Fruit fly (Drosophila melanogaster): ENCODE results near the gene Cyp4d21.

The Cyp4d21 gene

DNA sequence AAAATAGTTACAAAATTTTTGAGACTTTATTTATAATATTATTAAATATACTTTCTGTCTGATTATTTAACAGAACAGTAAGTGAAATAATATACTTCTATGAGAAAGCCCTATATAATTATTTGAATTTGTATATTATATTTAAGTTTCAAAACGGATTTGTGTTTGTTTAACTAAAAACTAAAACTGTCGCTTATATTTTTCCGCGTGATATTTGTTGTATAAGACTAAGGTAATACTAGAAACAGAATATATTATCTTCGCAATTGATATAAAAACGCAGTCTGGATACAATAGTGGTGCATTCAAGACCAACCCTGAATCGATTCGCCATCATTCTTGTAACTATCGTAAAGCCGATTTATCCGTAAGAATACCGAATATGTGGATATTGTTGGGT, at the start of gene Cyp4d21:
Gene Cyp4d21 (plus strand): TSS at position 301 of the 400 bp plus-strand sequence.
- no peak for TF ChIP-seq CG17801 (GFP tag; optimal IDR thresholded peaks at IDR 0.05; ENCODE audit: partially characterized antibody)

DNA sequence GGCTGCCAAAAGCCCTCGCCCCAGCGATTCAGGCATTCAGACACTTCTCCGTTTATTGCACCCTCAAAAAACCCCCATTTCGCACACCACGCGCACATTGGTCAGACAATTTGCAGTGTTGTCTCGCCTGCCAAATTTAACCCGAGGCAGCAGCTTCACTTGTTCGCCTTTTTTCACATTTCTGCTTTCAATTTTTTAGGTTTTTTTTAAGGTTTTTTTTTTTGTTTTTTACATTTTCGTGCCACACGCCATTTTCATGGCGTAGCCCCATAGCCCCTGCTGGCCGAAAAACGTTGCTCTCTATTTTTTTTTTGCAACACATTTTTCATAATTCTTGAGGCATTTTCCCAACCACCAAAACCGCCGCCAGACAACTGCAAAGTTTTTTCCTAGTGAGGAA, 45.9 kb upstream of the Cyp4d21 start:
- TF ChIP-seq CG17801 (GFP tag; optimal IDR thresholded peaks at IDR 0.05; ENCODE audit: partially characterized antibody) = no peak

DNA sequence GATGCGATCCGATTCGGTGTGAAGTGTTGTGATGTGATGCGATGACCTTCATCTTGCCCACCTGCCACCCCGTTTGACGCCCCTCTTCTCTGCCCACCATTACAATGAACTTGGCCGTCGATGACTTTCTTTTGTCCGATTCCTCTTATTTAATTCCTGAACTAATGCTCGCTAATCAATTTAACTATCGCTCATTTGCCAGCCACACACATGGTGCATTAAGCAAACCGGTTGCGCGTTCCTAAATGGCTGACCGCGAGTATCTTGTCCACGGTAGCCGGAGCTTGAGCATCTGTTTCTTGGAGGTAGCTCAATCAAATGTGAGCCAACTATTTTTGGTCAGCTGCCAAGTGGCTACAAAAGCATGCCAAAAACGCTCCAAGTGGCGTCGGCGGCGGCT, 42.9 kb upstream of the Cyp4d21 start:
- no peak for TF ChIP-seq CG17801 (GFP tag; optimal IDR thresholded peaks at IDR 0.05; ENCODE audit: partially characterized antibody)

DNA sequence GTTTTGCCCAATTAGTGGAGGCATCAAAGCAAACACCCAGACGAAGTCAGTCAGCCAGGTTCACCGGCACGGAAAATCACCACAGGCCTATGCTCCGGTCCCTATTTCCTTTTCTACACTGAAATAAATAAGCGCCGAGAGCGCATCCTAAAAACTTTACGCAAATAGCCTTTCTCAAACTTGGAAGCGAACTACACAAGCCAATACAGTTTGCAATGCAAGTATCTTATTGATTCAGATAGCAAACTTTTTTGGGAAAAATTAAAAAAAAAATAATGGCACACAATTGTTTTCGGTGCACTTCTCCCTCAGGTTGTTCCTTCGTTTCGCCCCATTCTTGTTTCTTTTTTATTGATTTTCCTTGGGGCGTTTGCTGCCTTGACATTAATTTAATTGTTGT, 40.5 kb upstream of the Cyp4d21 start:
- no peak for TF ChIP-seq CG17801 (GFP tag; optimal IDR thresholded peaks at IDR 0.05; ENCODE audit: partially characterized antibody)

DNA sequence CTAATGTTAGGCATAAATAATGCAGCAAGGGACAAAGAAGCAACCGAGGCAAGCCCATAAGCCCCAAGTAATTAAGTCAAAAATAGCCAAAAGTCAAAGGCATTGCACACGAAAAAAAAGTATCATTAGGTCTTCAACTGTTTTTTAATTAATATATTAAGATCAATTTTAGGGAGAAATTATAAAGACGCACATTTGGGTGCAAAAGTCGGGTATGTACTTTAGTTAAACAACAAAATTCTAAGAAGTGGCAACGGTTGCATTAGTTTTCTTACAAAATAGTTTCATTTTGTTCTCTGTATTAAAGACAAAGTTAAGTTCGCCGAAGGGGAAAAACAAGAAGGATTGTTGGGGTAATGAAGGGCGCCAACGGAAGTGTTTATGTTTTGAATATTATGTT, 38.8 kb upstream of the Cyp4d21 start:
- no peak for TF ChIP-seq CG17801 (GFP tag; optimal IDR thresholded peaks at IDR 0.05; ENCODE audit: partially characterized antibody)

DNA sequence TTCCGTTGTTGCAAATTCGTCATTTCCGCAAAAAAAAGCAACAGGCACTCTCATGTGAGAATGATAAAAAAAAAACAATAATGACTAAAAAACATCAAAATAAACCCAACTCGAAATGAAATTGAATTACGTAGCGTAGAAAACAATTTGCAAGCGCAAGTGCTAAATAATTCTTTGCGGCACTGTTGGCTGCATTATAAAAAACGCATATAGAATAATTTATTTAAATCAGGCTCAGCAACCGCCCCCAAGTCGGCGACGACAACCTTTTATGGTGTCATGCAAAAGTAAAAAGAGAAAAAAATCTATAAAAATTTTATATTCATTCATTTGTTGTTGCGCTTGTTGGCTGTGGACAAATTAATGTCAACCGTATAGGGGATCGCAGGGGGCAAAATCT, 34.9 kb upstream of the Cyp4d21 start:
- TF ChIP-seq CG17801 (GFP tag; optimal IDR thresholded peaks at IDR 0.05; ENCODE audit: partially characterized antibody) = no peak

DNA sequence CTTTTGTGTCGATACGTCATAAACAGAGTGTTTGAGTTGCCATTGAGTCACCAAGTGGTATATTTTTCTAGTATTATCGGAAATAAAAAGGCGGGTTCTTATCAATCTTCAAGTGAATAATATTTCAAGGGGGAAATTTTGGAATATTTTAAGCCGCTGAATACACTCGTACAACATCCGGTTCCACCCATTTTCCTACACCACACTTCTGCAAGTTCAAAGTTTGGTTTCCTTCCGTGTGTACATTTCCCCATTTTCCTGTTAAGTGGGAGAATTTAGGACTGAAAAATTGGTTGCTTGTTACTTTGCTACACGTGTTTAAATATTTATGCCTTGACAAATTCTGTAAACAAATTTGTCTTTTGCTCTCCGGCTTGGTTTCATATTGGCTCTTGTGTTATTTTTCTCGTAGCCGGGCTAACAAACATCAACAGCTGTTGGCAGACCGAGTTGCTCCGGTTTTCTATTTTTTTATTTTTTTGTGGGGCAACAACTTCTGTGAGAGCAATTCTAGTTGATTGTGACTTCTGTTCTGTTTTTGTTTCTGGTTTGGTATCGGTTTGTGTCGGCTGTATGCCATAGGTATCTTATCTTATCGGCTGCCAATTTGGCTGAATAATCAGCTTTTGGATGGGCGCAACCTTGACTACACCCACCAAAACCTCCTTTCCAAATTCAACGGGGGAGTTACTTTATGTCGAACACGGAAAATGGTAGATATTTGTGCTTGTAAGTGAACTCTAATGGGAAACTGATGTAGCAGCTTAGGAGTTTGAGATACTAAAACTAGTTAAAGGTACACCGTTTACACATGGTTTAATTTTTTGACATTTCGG, 33.5 kb upstream of the Cyp4d21 start:
- TF ChIP-seq CG17801 (GFP tag; optimal IDR thresholded peaks at IDR 0.05; ENCODE audit: partially characterized antibody) = no peak

DNA sequence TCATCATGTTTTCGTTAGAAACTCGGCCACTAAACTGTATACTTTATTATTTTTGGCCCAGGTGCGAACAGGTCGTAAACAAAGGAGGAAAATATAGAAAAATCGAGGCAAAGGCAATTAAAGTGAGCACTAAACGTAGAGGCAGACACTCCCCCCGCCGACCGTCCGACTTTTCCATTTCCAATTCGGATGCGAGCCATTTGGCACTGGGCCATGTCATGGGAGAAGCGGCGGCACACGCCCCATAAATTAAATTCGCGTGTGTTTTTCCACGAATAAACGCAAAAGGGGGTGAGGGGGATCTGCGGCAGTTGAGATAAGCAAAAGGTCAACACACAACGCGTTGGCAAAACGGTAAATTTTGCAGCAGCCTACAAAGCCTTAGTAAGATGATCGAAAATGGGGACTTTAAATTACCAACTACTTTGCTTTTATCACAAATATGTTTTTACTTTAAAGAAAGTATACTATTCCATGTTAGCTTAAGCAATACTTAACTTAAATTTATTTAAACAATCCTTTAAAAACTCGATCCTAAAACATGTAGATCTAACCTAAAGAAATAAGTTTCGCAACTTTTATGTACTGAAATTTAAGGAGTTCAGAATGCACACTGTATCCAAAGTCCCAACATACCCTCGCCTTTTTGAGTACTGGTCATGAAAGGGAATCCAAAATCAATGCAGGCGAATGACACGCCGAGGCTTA, 32.4 kb upstream of the Cyp4d21 start:
- no peak for TF ChIP-seq CG17801 (GFP tag; optimal IDR thresholded peaks at IDR 0.05; ENCODE audit: partially characterized antibody)

DNA sequence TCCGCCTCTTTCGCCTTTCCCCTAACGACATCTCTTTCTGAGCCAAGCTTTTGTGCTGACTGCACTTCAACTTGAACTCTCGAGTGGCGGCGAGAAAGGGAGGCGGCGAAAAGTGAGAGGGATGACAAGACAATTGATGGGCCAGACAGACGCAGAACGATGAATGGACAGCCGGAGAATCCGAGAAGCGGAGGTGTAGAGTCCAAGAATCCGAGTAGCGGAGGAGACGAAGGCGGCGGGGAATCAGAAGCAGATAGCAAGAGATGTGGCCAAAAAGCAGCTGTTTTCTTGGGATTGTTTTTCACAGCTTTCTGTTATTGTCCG, 31.9 kb upstream of the Cyp4d21 start:
- TF ChIP-seq CG17801 (GFP tag; optimal IDR thresholded peaks at IDR 0.05; ENCODE audit: partially characterized antibody) = no peak

DNA sequence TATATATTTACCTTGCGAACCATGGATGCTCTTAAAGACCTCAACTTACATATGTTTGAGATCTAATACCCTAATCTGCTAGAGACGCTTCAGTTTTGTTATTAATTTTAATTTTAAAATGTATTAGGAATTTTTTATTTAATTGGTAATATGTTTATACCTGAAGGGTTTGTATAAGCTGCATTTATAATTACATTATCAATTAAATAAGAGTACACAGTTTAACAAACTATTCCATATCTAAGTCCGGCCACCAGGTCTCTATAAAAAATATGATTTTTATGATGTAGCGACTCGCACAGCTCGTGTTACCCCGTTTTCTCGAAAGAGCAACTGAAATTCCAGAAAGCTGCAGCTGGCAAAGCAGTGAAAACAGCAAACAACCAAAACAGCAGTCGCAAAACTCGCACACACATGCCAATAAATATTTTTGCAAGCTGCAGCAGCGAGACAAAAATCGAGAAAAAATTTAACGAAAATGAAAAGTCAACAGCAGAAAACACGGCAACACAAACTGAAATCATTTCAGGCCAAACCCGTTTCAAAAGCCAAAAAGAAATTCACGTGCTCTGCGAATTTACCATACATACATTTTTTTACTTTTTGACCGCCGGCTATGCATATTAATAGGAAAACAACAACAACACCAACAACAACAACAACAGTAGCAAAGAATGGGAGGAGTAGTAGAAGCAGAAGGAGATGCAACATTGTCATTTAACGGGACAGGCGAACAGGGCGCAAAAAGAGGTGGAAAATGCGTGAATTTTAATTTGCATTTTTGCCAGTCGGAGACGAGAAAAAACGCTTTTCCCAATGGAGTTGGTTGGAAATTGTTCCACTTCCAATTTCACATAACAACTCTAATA, 30.9 kb upstream of the Cyp4d21 start:
- TF ChIP-seq CG17801 (GFP tag; optimal IDR thresholded peaks at IDR 0.05; ENCODE audit: partially characterized antibody) = no peak

DNA sequence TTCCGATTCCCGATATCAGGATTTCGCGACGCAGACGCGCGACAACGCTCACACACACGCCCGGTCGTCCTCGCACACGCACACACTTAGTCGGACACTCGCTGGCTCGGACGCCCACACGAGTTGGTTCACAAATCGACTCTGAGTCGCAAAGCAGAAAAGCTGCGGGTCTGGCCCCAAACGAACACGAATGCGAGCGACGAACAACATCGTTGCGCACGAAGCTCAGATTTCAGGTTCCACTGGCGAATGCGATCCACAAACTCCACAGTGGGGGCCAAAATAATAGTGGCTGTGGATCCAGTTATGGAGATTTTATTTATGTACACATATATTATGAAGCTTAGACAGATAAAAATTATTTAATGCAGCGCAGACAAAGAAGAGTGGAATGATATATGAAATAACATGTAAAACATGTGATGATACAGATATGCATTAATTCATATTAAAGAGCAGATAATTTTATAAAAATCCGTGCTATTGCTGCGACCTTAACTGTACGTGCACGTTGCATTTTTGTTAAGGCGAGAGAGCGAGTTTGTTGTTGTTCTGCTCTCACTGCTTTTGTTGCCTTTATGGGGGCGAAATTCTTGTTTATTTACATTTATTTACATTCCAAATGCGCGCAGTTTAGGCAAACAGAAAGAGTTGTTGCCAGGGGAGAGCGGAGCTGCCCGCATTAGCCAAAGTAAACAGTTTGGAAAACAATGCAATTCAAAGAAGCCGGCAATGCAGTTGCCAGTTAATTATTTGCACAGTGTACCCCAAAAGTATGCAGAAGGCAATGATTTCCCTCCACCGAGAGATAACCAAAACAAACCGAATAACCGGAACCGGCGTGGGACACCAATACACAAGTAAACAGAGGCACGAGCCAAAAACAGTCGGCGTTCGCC, 28.7 kb upstream of the Cyp4d21 start:
- TF ChIP-seq CG17801 (GFP tag; optimal IDR thresholded peaks at IDR 0.05; ENCODE audit: partially characterized antibody) = peak; percentile 96

DNA sequence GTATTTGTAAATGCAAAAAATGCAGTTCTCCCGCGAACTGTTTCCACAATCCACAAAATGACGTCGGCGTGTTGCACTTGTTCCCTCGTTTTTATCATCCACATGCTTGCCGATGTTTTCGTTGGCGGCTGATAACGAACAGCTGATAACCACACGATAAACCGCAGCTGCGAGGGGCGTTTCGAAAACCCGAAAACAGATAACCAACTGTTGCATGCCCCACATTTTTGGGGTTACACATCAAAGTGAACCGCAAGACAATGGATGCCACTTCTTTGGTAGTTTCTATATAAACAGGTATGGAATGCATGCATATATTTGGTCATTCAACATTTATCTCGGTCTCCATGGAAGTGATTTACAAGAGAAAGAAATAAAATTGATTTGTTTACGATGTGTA, 27.8 kb upstream of the Cyp4d21 start:
- TF ChIP-seq CG17801 (GFP tag; optimal IDR thresholded peaks at IDR 0.05; ENCODE audit: partially characterized antibody) = no peak

DNA sequence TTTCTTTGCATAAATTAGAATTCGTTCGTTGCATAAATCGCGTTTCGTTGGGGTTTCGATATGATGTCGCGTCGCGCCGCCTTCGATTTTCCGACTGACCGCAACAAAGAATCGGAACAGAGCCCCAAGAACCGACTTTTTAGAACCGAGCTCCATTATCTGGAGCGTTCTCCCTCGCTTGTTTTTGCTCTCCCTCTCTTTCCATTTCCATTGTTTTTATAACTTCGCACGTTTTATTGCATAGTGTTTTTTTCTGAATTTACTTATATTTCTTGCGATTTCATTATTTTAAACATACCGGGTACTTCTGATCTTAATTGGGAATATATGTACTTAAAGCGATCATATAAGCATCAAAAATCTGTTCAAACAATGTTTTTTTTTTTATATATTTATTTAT, 26.5 kb upstream of the Cyp4d21 start, which contains the start of gene RapGAP1:
Gene RapGAP1 (minus strand): TSS at position 101 of the 400 bp plus-strand sequence.
- TF ChIP-seq CG17801 (GFP tag; optimal IDR thresholded peaks at IDR 0.05; ENCODE audit: partially characterized antibody) = peak; percentile 62

DNA sequence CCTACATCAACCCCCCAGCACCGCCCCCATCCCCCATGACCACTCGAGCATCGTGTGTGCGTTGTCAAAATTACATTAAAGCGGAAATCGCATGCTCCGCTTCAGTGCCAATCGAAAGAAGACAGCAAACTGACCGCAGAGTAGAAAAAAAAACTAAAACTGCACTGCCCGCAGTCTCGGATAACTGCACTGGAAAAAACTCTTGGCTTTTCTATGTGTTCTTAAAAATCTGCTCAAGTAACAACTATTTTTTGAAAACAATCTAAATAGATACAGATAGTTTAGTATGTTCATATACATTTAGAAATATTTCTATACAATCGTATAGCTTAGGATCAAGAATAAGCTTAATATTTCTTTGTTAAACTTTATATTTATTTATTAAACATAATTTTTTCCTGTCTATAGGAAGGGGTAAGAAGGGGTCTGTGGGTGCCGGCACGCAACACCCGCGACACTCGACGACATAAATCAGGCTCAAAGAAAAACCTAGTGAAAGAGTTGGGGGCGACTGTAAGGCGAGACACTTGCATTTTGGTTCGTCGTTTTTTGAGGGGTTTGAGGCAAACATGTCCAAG, 24.6 kb upstream of the Cyp4d21 start:
- no peak for TF ChIP-seq CG17801 (GFP tag; optimal IDR thresholded peaks at IDR 0.05; ENCODE audit: partially characterized antibody)
